Worm (Caenorhabditis elegans): ENCODE results near the gene ZK488.6.

The ZK488.6 gene

ce11 chrV:631832-632231 lies 41.5 kb downstream of the ZK488.6 start:
- TF ChIP-seq nhr-76 (tag; optimal IDR thresholded peaks at IDR 0.05) (no peak), blmp-1 (tag; optimal IDR thresholded peaks at IDR 0.05) (no peak), ham-2 (GFP tag; optimal IDR thresholded peaks at IDR 0.05) (no peak), unc-39 (tag; optimal IDR thresholded peaks at IDR 0.05) (no peak), nhr-28 (tag; optimal IDR thresholded peaks at IDR 0.05) (no peak), hlh-1 (tag; optimal IDR thresholded peaks at IDR 0.05) (no peak), mab-5 (tag; optimal IDR thresholded peaks at IDR 0.05) (no peak), elt-3 (tag; optimal IDR thresholded peaks at IDR 0.05) (no peak), nhr-2 (tag; optimal IDR thresholded peaks at IDR 0.05) (no peak), sem-2 (GFP tag; optimal IDR thresholded peaks at IDR 0.05) (no peak), zip-8 (tag; optimal IDR thresholded peaks at IDR 0.05) (no peak), ceh-83 (GFP tag; optimal IDR thresholded peaks at IDR 0.05) (no peak)

ce11 chrV:634855-635254 lies 44.6 kb downstream of the ZK488.6 start, which contains the start of gene F48G7.10:
Gene F48G7.10, minus strand, starts transcription at chrV:634955.
- TF ChIP-seq sem-2 (GFP tag; optimal IDR thresholded peaks at IDR 0.05) (no peak), cnd-1 (tag; optimal IDR thresholded peaks at IDR 0.05) (no peak)

- TF ChIP-seq cnd-1 (tag; optimal IDR thresholded peaks at IDR 0.05) (no peak), lsy-2 (tag; optimal IDR thresholded peaks at IDR 0.05) (no peak), snpc-4 (tag; optimal IDR thresholded peaks at IDR 0.05) (no peak), sem-2 (GFP tag; optimal IDR thresholded peaks at IDR 0.05) (no peak), nhr-28 (tag; optimal IDR thresholded peaks at IDR 0.05) (no peak), zip-8 (tag; optimal IDR thresholded peaks at IDR 0.05) (no peak)
Observed at ce11 chrV:635630-636029, 45.3 kb downstream of the ZK488.6 start.

- TF ChIP-seq elt-3 (tag; optimal IDR thresholded peaks at IDR 0.05), result no peak
- TF ChIP-seq sem-2 (GFP tag; optimal IDR thresholded peaks at IDR 0.05), result no peak
- no peak for TF ChIP-seq ztf-11 (tag; optimal IDR thresholded peaks at IDR 0.05)
- TF ChIP-seq flh-1 (GFP tag; optimal IDR thresholded peaks at IDR 0.05), result no peak
- TF ChIP-seq ces-1 (GFP tag; optimal IDR thresholded peaks at IDR 0.05), result no peak
- TF ChIP-seq cnd-1 (tag; optimal IDR thresholded peaks at IDR 0.05), result no peak
- no peak for TF ChIP-seq M03D4.4 (tag; optimal IDR thresholded peaks at IDR 0.05)
- no peak for TF ChIP-seq lin-32 (GFP tag; optimal IDR thresholded peaks at IDR 0.05)
- no peak for TF ChIP-seq lsy-2 (tag; optimal IDR thresholded peaks at IDR 0.05)
- no peak for TF ChIP-seq elt-1 (tag; optimal IDR thresholded peaks at IDR 0.05; ENCODE audit: borderline replicate concordance, insufficient read depth)
- TF ChIP-seq drap-1 (GFP tag; optimal IDR thresholded peaks at IDR 0.05), result no peak
Observed at ce11 chrV:636281-636680, 46.0 kb downstream of the ZK488.6 start, which contains the start of gene pals-31. Gene pals-31, plus strand, starts transcription at chrV:636581.

ce11 chrV:638328-638727 lies 48.0 kb downstream of the ZK488.6 start, which contains the start of gene srj-37:
Gene srj-37, plus strand, starts transcription at chrV:638628.
- TF ChIP-seq mls-2 (tag; optimal IDR thresholded peaks at IDR 0.05) (no peak), zip-8 (tag; optimal IDR thresholded peaks at IDR 0.05) (no peak), lin-32 (GFP tag; optimal IDR thresholded peaks at IDR 0.05) (no peak), mep-1 (tag; optimal IDR thresholded peaks at IDR 0.05) (no peak), hlh-1 (tag; optimal IDR thresholded peaks at IDR 0.05) (no peak), elt-3 (tag; optimal IDR thresholded peaks at IDR 0.05) (no peak), pha-4 (tag; optimal IDR thresholded peaks at IDR 0.05) (no peak)

All from whole organism, mixed stage, embryonic.